Worm (Caenorhabditis elegans) whole organism, L2 larva: Measurements from ENCODE around the gene C07B5.4.

Experiments used
- C34F6.9 ChIP-seq: fragments of 150-350 bp; optimal IDR thresholded peaks from 2 replicates; lab custom pipeline; 2014; ENCODE audit warnings: missing biosample characterization, missing genetic modification characterization
- Y55F3AM.14 ChIP-seq: fragments of 200-800 bp; sonication (Bioruptor generic); optimal IDR thresholded peaks from 2 replicates; lab custom pipeline; 2018; ENCODE audit warnings: mild to moderate bottlenecking, missing genetic modification characterization, missing compliant biosample characterization
- ZK546.5 ChIP-seq: sonication (generic microtip); optimal IDR thresholded peaks from 2 replicates; lab custom pipeline; 2017; ENCODE audit warnings: missing biosample characterization, missing genetic modification characterization
- alr-1 ChIP-seq: fragments of 150-350 bp; optimal IDR thresholded peaks from 2 replicates; lab custom pipeline; 2014; ENCODE audit warnings: missing biosample characterization, missing genetic modification characterization
- aly-2 ChIP-seq: fragments of 150-350 bp; optimal IDR thresholded peaks from 2 replicates; lab custom pipeline; 2014; ENCODE audit warnings: missing biosample characterization, missing genetic modification characterization
- blmp-1 ChIP-seq: sonication (generic microtip); optimal IDR thresholded peaks from 2 replicates; lab custom pipeline; 2017; ENCODE audit warnings: missing genetic modification characterization, mild to moderate bottlenecking, missing compliant biosample characterization, antibody characterized with exemption, moderate library complexity; ENCODE audit not compliant: insufficient read depth
- crh-2 ChIP-seq: sonication (generic microtip); optimal IDR thresholded peaks from 2 replicates; lab custom pipeline; 2017; ENCODE audit warnings: missing biosample characterization, missing genetic modification characterization
- elt-1 ChIP-seq: fragments of 150-350 bp; optimal IDR thresholded peaks from 2 replicates; lab custom pipeline; 2014; ENCODE audit warnings: missing biosample characterization, missing genetic modification characterization
- elt-3 ChIP-seq: sonication (generic microtip); optimal IDR thresholded peaks from 2 replicates; lab custom pipeline; 2017; ENCODE audit warnings: missing biosample characterization, missing genetic modification characterization
- fos-1 ChIP-seq: fragments of 150-350 bp; optimal IDR thresholded peaks from 2 replicates; lab custom pipeline; 2014; ENCODE audit warnings: missing biosample characterization, missing genetic modification characterization
- gmeb-1 ChIP-seq: fragments of 150-350 bp; optimal IDR thresholded peaks from 2 replicates; lab custom pipeline; 2014; ENCODE audit warnings: missing biosample characterization, missing genetic modification characterization
- lin-13 ChIP-seq: fragments of 150-350 bp; optimal IDR thresholded peaks from 2 replicates; lab custom pipeline; 2014; ENCODE audit warnings: missing biosample characterization, missing genetic modification reagents, missing genetic modification characterization
- lin-39 ChIP-seq: fragments of 150-350 bp; optimal IDR thresholded peaks from 2 replicates; lab custom pipeline; 2014; ENCODE audit warnings: missing biosample characterization, missing genetic modification reagents, missing genetic modification characterization
- lsy-2 ChIP-seq, 2 experiments: fragments of 150-350 bp in 1 of 2; sonication (generic microtip) in 1 of 2; optimal IDR thresholded peaks; 2 replicates each; lab custom pipeline; 2014 to 2017; ENCODE audit warnings: missing biosample characterization in 2 of 2, missing genetic modification characterization in 2 of 2
- mab-5 ChIP-seq: fragments of 150-350 bp; optimal IDR thresholded peaks from 2 replicates; lab custom pipeline; 2014; ENCODE audit warnings: missing biosample characterization, missing genetic modification characterization
- mbf-1 ChIP-seq: sonication (generic microtip); optimal IDR thresholded peaks from 2 replicates; lab custom pipeline; 2017; ENCODE audit warnings: missing biosample characterization, missing genetic modification characterization
- mdl-1 ChIP-seq, 2 experiments: fragments of 150-350 bp in 1 of 2; sonication (generic microtip) in 1 of 2; optimal IDR thresholded peaks; 2 replicates each; lab custom pipeline; 2017; ENCODE audit warnings: missing biosample characterization in 2 of 2, missing genetic modification characterization in 2 of 2
- nhr-10 ChIP-seq: sonication (generic microtip); optimal IDR thresholded peaks from 2 replicates; lab custom pipeline; 2017; ENCODE audit warnings: missing biosample characterization, missing genetic modification characterization
- nhr-12 ChIP-seq: fragments of 150-350 bp; optimal IDR thresholded peaks from 2 replicates; lab custom pipeline; 2014; ENCODE audit warnings: missing biosample characterization, missing genetic modification characterization
- nhr-129 ChIP-seq: fragments of 150-350 bp; optimal IDR thresholded peaks from 2 replicates; lab custom pipeline; 2014; ENCODE audit warnings: missing biosample characterization, missing genetic modification characterization
- nhr-21 ChIP-seq: fragments of 150-350 bp; optimal IDR thresholded peaks from 2 replicates; lab custom pipeline; 2014; ENCODE audit warnings: missing biosample characterization, missing genetic modification characterization
- nhr-237 ChIP-seq: fragments of 150-350 bp; optimal IDR thresholded peaks from 2 replicates; lab custom pipeline; 2014; ENCODE audit warnings: missing biosample characterization, missing genetic modification characterization
- nhr-25 ChIP-seq: fragments of 150-350 bp; sonication (generic microtip); optimal IDR thresholded peaks from 3 replicates; lab custom pipeline; 2014; ENCODE audit warnings: missing biosample characterization, missing genetic modification characterization
- nhr-6 ChIP-seq: fragments of 150-350 bp; optimal IDR thresholded peaks from 2 replicates; lab custom pipeline; 2014; ENCODE audit warnings: missing biosample characterization, missing genetic modification characterization
- nhr-77 ChIP-seq: fragments of 150-350 bp; optimal IDR thresholded peaks from 2 replicates; lab custom pipeline; 2014; ENCODE audit warnings: missing biosample characterization, missing genetic modification characterization
- peb-1 ChIP-seq: fragments of 150-350 bp; optimal IDR thresholded peaks from 2 replicates; lab custom pipeline; 2014; ENCODE audit warnings: missing biosample characterization, missing genetic modification characterization
- sem-4 ChIP-seq: fragments of 150-350 bp; optimal IDR thresholded peaks from 2 replicates; lab custom pipeline; 2014; ENCODE audit warnings: missing biosample characterization, missing genetic modification reagents, missing genetic modification characterization
- skn-1 ChIP-seq: sonication (generic microtip); optimal IDR thresholded peaks from 2 replicates; lab custom pipeline; 2017; ENCODE audit warnings: missing biosample characterization, missing genetic modification characterization
- sma-3 ChIP-seq: sonication (generic microtip); optimal IDR thresholded peaks from 2 replicates; lab custom pipeline; 2016; ENCODE audit warnings: missing genetic modification reagents, missing genetic modification characterization, missing compliant biosample characterization
- sma-9 ChIP-seq, 2 experiments: fragments of 150-350 bp in 1 of 2; sonication (generic microtip) in 1 of 2; optimal IDR thresholded peaks; 2 replicates each; lab custom pipeline; 2014 to 2016; ENCODE audit warnings: missing genetic modification characterization in 2 of 2, mild to moderate bottlenecking in 1 of 2, missing biosample characterization in 1 of 2, missing compliant biosample characterization in 1 of 2, missing genetic modification reagents in 1 of 2, moderate library complexity in 1 of 2
- snpc-4 ChIP-seq: fragments of 150-350 bp; optimal IDR thresholded peaks from 2 replicates; lab custom pipeline; 2014; ENCODE audit warnings: missing biosample characterization, missing genetic modification characterization
- unc-39 ChIP-seq: fragments of 150-350 bp; optimal IDR thresholded peaks from 2 replicates; lab custom pipeline; 2014; ENCODE audit warnings: missing biosample characterization, missing genetic modification characterization
- unc-55 ChIP-seq: fragments of 150-350 bp; sonication (generic microtip); optimal IDR thresholded peaks from 3 replicates; lab custom pipeline; 2014; ENCODE audit warnings: missing biosample characterization, missing genetic modification reagents, missing genetic modification characterization
- unc-62 ChIP-seq: fragments of 150-350 bp; optimal IDR thresholded peaks from 2 replicates; lab custom pipeline; 2014; ENCODE audit warnings: missing biosample characterization, missing genetic modification reagents, missing genetic modification characterization
- ztf-4 ChIP-seq: fragments of 150-350 bp; optimal IDR thresholded peaks from 2 replicates; lab custom pipeline; 2014; ENCODE audit warnings: missing biosample characterization, missing genetic modification characterization

Gene C07B5.4

ce11 chrX:9529360-9529759 lies at the start of gene C07B5.4:
C07B5.4 (plus strand) TSS chrX:9529660.
- TF ChIP-seq Y55F3AM.14 (no peak), sem-4 (tag; lab: Kevin White, UChicago) (no peak), nhr-129 (tag; lab: Kevin White, UChicago) (no peak)

- TF ChIP-seq aly-2 (tag; lab: Kevin White, UChicago): no peak
- TF ChIP-seq unc-55 (GFP tag; lab: Kevin White, UChicago): no peak
- TF ChIP-seq unc-62 (GFP tag; lab: Kevin White, UChicago): no peak
- TF ChIP-seq nhr-21 (tag; lab: Kevin White, UChicago): no peak
- no peak for TF ChIP-seq elt-1 (tag; lab: Kevin White, UChicago)
- TF ChIP-seq sma-9 (GFP tag; optimal IDR thresholded peaks at IDR 0.05; lab: Kevin White, UChicago): no peak
- TF ChIP-seq sma-9 (tag; optimal IDR thresholded peaks at IDR 0.05; lab: Kevin White, UChicago): no peak
- no peak for TF ChIP-seq nhr-25
- no peak for TF ChIP-seq snpc-4
- no peak for TF ChIP-seq lsy-2 (tag; optimal IDR thresholded peaks at IDR 0.05; lab: Kevin White, UChicago)
- TF ChIP-seq blmp-1 (tag; lab: Kevin White, UChicago): no peak
- TF ChIP-seq fos-1: no peak
- no peak for TF ChIP-seq lin-39 (tag; lab: Kevin White, UChicago)
- no peak for TF ChIP-seq sma-3 (GFP tag; lab: Kevin White, UChicago)
- TF ChIP-seq nhr-10 (tag; lab: Kevin White, UChicago): no peak
- TF ChIP-seq alr-1: no peak
These were observed 45.7 kb upstream of the C07B5.4 start for ce11 chrX:9483754-9484153.

DNA sequence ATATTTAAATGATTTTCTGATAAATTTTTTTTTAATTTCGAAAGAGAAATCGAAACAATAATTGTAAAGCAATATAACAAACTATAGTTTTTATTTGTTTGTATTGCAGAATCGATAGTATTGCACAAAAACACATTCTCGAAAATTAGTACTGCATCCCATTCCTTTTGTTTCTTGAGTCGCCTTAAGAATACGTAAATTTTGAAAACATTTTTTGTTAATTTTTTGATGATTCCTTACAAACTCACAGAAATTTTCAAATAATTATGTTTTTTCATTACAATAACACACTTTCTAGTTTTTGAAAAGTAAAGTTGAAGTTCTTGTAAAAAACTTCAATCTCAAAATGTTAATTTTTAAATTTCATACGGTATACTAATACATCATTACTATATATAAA lies 43.3 kb upstream of the C07B5.4 start:
- TF ChIP-seq nhr-25: no peak
- no peak for TF ChIP-seq lsy-2 (tag; optimal IDR thresholded peaks at IDR 0.05; lab: Kevin White, UChicago)

DNA sequence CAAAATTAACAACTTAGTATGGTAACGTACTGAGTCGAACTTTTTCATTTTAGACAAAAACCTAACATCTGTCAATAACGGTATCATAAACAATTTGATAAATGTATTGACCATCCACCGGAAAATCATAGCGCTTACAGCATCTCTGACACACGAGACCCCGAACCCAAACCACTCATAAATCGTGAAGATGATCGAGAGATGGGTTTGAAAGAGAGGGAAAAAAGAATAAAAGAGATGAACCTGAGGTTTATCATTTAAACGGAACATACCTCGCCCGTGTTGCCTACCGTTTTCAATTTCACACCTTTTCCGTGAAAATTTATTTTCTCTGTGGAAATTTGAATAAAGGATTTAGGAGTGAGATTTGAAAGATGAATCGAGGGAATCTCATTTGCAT lies 39.9 kb upstream of the C07B5.4 start:
- TF ChIP-seq elt-3 (no peak), blmp-1 (tag; lab: Kevin White, UChicago) (peak; percentile 4), ztf-4 (tag; lab: Kevin White, UChicago) (no peak), nhr-129 (tag; lab: Kevin White, UChicago) (no peak), C34F6.9 (tag; lab: Kevin White, UChicago) (no peak), nhr-21 (tag; lab: Kevin White, UChicago) (peak; percentile 31), unc-62 (GFP tag; lab: Kevin White, UChicago) (no peak), lin-13 (GFP tag; lab: Kevin White, UChicago) (no peak), nhr-77 (no peak), nhr-25 (no peak), sma-9 (GFP tag; optimal IDR thresholded peaks at IDR 0.05; lab: Kevin White, UChicago) (peak; percentile 47), sma-9 (tag; optimal IDR thresholded peaks at IDR 0.05; lab: Kevin White, UChicago) (no peak), sma-3 (GFP tag; lab: Kevin White, UChicago) (peak; percentile 22), nhr-237 (no peak), nhr-12 (tag; lab: Kevin White, UChicago) (no peak), snpc-4 (no peak), peb-1 (no peak), mdl-1 (tag; optimal IDR thresholded peaks at IDR 0.05; lab: Kevin White, UChicago) (no peak), unc-39 (tag; lab: Kevin White, UChicago) (no peak), mbf-1 (tag; lab: Kevin White, UChicago) (no peak), crh-2 (no peak)
- TF ChIP-seq, all 48 proteins: peak for 4

DNA sequence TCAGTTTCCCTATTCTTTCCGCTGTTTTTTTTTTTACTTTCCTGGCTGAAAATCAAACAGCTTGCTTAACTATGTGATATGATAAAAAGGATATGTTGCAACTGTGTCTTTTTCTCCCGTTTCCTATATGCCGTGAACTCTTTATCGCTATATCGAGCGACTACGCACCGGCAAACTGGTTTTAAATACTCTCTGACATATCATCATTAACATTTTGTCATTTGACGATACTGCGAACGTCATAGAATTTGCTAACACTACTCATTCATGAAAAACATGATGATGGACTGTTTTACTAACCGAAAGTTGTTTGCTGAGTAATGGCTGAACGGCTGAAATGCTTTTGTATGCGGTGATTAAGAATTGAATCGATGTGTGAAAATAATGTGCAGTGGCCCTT lies 38.0 kb upstream of the C07B5.4 start:
- TF ChIP-seq nhr-25 (no peak), gmeb-1 (tag; lab: Kevin White, UChicago) (no peak), crh-2 (no peak), sma-3 (GFP tag; lab: Kevin White, UChicago) (peak; percentile 52), sma-9 (GFP tag; optimal IDR thresholded peaks at IDR 0.05; lab: Kevin White, UChicago) (peak; percentile 51), sma-9 (tag; optimal IDR thresholded peaks at IDR 0.05; lab: Kevin White, UChicago) (no peak), nhr-6 (tag; lab: Kevin White, UChicago) (no peak), mbf-1 (tag; lab: Kevin White, UChicago) (no peak), sem-4 (tag; lab: Kevin White, UChicago) (no peak)

DNA sequence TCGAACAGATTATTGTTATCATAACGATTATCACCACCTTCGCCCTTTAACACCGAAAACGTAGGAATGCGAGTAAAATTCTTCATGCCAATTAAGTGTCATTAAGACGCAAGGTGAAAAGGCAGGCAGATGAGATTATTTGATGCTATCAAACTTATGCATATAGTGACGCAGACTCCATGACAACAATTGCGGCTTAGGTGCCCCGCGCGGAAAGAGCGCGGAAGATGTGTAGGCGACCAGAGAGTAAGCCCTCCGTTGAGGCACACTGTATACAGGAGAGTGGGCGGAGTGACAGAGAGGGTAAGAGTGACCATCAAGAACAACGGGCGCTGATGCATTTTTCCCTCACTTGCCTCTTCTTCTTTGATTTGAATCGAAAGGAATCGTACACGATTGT lies 34.8 kb upstream of the C07B5.4 start:
- TF ChIP-seq ZK546.5 (tag; lab: Kevin White, UChicago) (no peak), nhr-21 (tag; lab: Kevin White, UChicago) (no peak), mab-5 (tag; lab: Kevin White, UChicago) (no peak), mbf-1 (tag; lab: Kevin White, UChicago) (no peak), nhr-129 (tag; lab: Kevin White, UChicago) (no peak), sma-9 (GFP tag; optimal IDR thresholded peaks at IDR 0.05; lab: Kevin White, UChicago) (no peak), sma-9 (tag; optimal IDR thresholded peaks at IDR 0.05; lab: Kevin White, UChicago) (no peak), sem-4 (tag; lab: Kevin White, UChicago) (no peak), gmeb-1 (tag; lab: Kevin White, UChicago) (no peak), skn-1 (tag; lab: Kevin White, UChicago) (no peak)
